Fruit fly (Drosophila melanogaster): ENCODE results near the gene Atpalpha.

Gene Atpalpha

dm6 chr3R:20956875-20957874 lies 8.7 kb downstream of the Atpalpha start (continued):
- TF ChIP-seq CG10631 (GFP tag; optimal IDR thresholded peaks at IDR 0.05) = peak; percentile 72
- TF ChIP-seq Hr4 (GFP tag; optimal IDR thresholded peaks at IDR 0.05) = peak; percentile 85
- TF ChIP-seq CG7368 (GFP tag; optimal IDR thresholded peaks at IDR 0.05) = peak; percentile 44
- peak; percentile 80 for TF ChIP-seq CG34406 (GFP tag; optimal IDR thresholded peaks at IDR 0.05)
- TF ChIP-seq pdm3 (GFP tag; optimal IDR thresholded peaks at IDR 0.05) = peak; percentile 84
- peak; percentile 35 for TF ChIP-seq Eip93F (GFP tag; optimal IDR thresholded peaks at IDR 0.05)
- peak; percentile 18 for TF ChIP-seq fd85E (GFP tag; optimal IDR thresholded peaks at IDR 0.05)
- TF ChIP-seq Met (GFP tag; optimal IDR thresholded peaks at IDR 0.05) = peak; percentile 79
- peak; percentile 87 for TF ChIP-seq CG31627 (GFP tag; optimal IDR thresholded peaks at IDR 0.05)
- TF ChIP-seq Sox15 (GFP tag; optimal IDR thresholded peaks at IDR 0.05) = peak; percentile 88
- peak; percentile 87 for TF ChIP-seq Eip75B (GFP tag; optimal IDR thresholded peaks at IDR 0.05)
- peak; percentile 72 for TF ChIP-seq CG8319 (GFP tag; optimal IDR thresholded peaks at IDR 0.05)
- peak; percentile 90 for TF ChIP-seq Eip78C (GFP tag)
- peak; percentile 65 for TF ChIP-seq spab (GFP tag; optimal IDR thresholded peaks at IDR 0.05)
- peak; percentile 82 for TF ChIP-seq Hr39 (GFP tag; optimal IDR thresholded peaks at IDR 0.05)
- peak; percentile 79 for TF ChIP-seq Sox102F (GFP tag; optimal IDR thresholded peaks at IDR 0.05)

dm6 chr3R:20958599-20959150 lies 10.2 kb downstream of the Atpalpha start:
- TF ChIP-seq Ets96B (tag; optimal IDR thresholded peaks at IDR 0.05) (no peak), CG15336 (GFP tag; IDR thresholded peaks at IDR 0.05) (0 out of 2 replicates have a peak, but pooled peaks have one; percentile 9)

DNA sequence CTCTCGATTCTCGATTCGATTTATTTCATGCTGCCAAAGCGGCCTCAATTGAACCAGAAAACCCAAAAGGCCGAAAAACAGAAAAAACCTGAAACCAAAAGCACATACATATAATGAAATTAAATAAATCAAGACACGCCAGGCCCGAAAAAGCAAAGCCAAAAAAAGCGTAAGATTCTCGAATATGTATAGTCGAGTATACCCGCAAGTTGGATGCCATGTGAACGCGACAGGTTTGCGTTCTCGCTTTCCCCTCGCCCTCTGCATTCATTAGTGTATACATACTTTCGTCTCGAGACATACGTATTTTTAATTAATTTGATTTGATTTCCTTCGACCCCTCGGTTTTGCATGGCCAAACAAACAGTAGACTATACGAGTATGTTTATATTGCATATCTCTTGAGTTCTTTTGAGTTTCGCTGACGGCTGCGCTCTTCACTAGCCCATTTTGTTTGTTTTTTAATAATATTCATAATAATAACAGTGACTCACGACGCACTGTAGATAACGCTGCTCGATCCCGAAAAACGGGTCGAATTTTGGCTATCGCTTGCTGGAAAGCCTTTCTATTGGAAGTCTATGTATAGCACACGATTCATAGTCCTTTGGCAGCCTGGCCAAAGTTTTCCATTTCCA lies 12.5 kb downstream of the Atpalpha start:
- TF ChIP-seq dac (GFP tag; optimal IDR thresholded peaks at IDR 0.05) = no peak
- TF ChIP-seq fd59A (GFP tag; optimal IDR thresholded peaks at IDR 0.05) = no peak
- TF ChIP-seq salr (GFP tag; optimal IDR thresholded peaks at IDR 0.05) = no peak
- no peak for TF ChIP-seq net (GFP tag; optimal IDR thresholded peaks at IDR 0.05)
- no peak for TF ChIP-seq spab (GFP tag; optimal IDR thresholded peaks at IDR 0.05)
- no peak for TF ChIP-seq Sox14 (GFP tag; optimal IDR thresholded peaks at IDR 0.05)
- peak; percentile 53 for TF ChIP-seq vri (GFP tag; optimal IDR thresholded peaks at IDR 0.05)
- TF ChIP-seq Hr38 (GFP tag; optimal IDR thresholded peaks at IDR 0.05) = no peak
- TF ChIP-seq topi (GFP tag; optimal IDR thresholded peaks at IDR 0.05) = no peak
- no peak for TF ChIP-seq fkh (GFP tag; optimal IDR thresholded peaks at IDR 0.05)
- no peak for TF ChIP-seq CG31627 (GFP tag; optimal IDR thresholded peaks at IDR 0.05)
- TF ChIP-seq CG32006 (GFP tag; optimal IDR thresholded peaks at IDR 0.05) = no peak
- no peak for TF ChIP-seq Eip75B (GFP tag; optimal IDR thresholded peaks at IDR 0.05)
- TF ChIP-seq fd85E (GFP tag; optimal IDR thresholded peaks at IDR 0.05) = no peak
- no peak for TF ChIP-seq CG6163 (GFP tag; IDR thresholded peaks at IDR 0.05)
- TF ChIP-seq eg (GFP tag; IDR thresholded peaks at IDR 0.05) = no peak
- no peak for TF ChIP-seq Hr4 (GFP tag; optimal IDR thresholded peaks at IDR 0.05)
- TF ChIP-seq CG10669 (GFP tag; optimal IDR thresholded peaks at IDR 0.05) = no peak
- no peak for TF ChIP-seq lz (GFP tag; optimal IDR thresholded peaks at IDR 0.05)
- TF ChIP-seq Gug (GFP tag; IDR thresholded peaks at IDR 0.05) = no peak
- no peak for TF ChIP-seq CG7368 (GFP tag; optimal IDR thresholded peaks at IDR 0.05)
- no peak for TF ChIP-seq Blimp-1 (GFP tag; optimal IDR thresholded peaks at IDR 0.05)
- TF ChIP-seq CG1621 (tag; optimal IDR thresholded peaks at IDR 0.05) = no peak
- peak; percentile 76 for TF ChIP-seq svp (GFP tag)
- TF ChIP-seq CG15336 (GFP tag; IDR thresholded peaks at IDR 0.05) = 0 out of 2 replicates have a peak, but pooled peaks have one; percentile 10
- TF ChIP-seq cyc (GFP tag; optimal IDR thresholded peaks at IDR 0.05) = no peak
- no peak for TF ChIP-seq dsx (GFP tag; optimal IDR thresholded peaks at IDR 0.05; ENCODE audit: poor library complexity, severe bottlenecking)
- TF ChIP-seq CG6792 (GFP tag; optimal IDR thresholded peaks at IDR 0.05) = no peak
- no peak for TF ChIP-seq Lpt (GFP tag; optimal IDR thresholded peaks at IDR 0.05)
- no peak for TF ChIP-seq CG11902 (GFP tag; optimal IDR thresholded peaks at IDR 0.05)
- no peak for TF ChIP-seq pdm3 (GFP tag; optimal IDR thresholded peaks at IDR 0.05)
- no peak for TF ChIP-seq CG6276 (GFP tag; optimal IDR thresholded peaks at IDR 0.05)
- TF ChIP-seq Smox (GFP tag; optimal IDR thresholded peaks at IDR 0.05) = no peak
- TF ChIP-seq Eip78C (GFP tag) = peak; percentile 38
- no peak for TF ChIP-seq Ets96B (tag; optimal IDR thresholded peaks at IDR 0.05)
- TF ChIP-seq Sox15 (GFP tag; optimal IDR thresholded peaks at IDR 0.05) = no peak
